Worm (Caenorhabditis elegans) whole organism, L2 larva: ENCODE data around the gene chil-8.

Source experiments
- ZK546.5 ChIP-seq: sonication (generic microtip); optimal IDR thresholded peaks from 2 replicates; lab custom pipeline; 2017; ENCODE audit warnings: missing biosample characterization, missing genetic modification characterization
- crh-2 ChIP-seq: sonication (generic microtip); optimal IDR thresholded peaks from 2 replicates; lab custom pipeline; 2017; ENCODE audit warnings: missing biosample characterization, missing genetic modification characterization
- egl-27 ChIP-seq: sonication (generic microtip); optimal IDR thresholded peaks from 3 replicates; lab custom pipeline; 2017; ENCODE audit warnings: missing biosample characterization, missing genetic modification reagents, missing genetic modification characterization
- lsy-2 ChIP-seq, 2 experiments: fragments of 150-350 bp in 1 of 2; sonication (generic microtip) in 1 of 2; optimal IDR thresholded peaks; 2 replicates each; lab custom pipeline; 2014 to 2017; ENCODE audit warnings: missing biosample characterization in 2 of 2, missing genetic modification characterization in 2 of 2
- nhr-12 ChIP-seq: fragments of 150-350 bp; optimal IDR thresholded peaks from 2 replicates; lab custom pipeline; 2014; ENCODE audit warnings: missing biosample characterization, missing genetic modification characterization
- snpc-4 ChIP-seq: fragments of 150-350 bp; optimal IDR thresholded peaks from 2 replicates; lab custom pipeline; 2014; ENCODE audit warnings: missing biosample characterization, missing genetic modification characterization
- zag-1 ChIP-seq: fragments of 150-350 bp; optimal IDR thresholded peaks from 2 replicates; lab custom pipeline; 2014; ENCODE audit warnings: missing biosample characterization, missing genetic modification characterization

DNA sequence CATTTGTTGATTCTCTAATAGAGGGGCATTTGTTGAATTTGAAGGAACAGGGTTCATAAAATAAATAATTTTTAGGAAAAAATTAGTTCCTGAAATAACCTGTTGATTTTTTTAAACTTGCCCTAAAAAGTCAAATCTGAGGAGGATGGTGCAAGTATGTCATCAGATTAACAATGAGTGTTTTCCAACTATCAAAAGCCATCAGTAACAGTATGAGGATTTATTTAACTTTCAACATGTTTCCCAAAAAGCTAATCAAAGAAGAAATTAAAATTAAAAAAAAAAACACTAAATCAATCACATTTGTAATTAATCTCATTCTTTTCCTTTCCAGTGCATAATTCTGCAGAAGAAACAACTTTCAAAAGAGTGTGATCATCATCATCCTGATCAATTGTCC lies 13.3 kb downstream of the chil-8 start, which contains the start of gene chil-5:
- TF ChIP-seq zag-1 (tag; lab: Kevin White, UChicago), result no peak
- TF ChIP-seq snpc-4 (tag; lab: Kevin White, UChicago), result no peak
- no peak for TF ChIP-seq crh-2 (tag; lab: Kevin White, UChicago)
- TF ChIP-seq ZK546.5 (tag; lab: Kevin White, UChicago), result no peak
- no peak for TF ChIP-seq egl-27
- no peak for TF ChIP-seq lsy-2 (tag; optimal IDR thresholded peaks at IDR 0.05; lab: Kevin White, UChicago)
- TF ChIP-seq nhr-12 (tag; lab: Kevin White, UChicago), result no peak
